Fruit fly (Drosophila melanogaster) whole organism, embryonic: ENCODE results near the gene Nlg2.

ENCODE experiments used
- Atf3 ChIP-seq: fragments of 200-800 bp; sonication (Bioruptor generic); optimal IDR thresholded peaks from 3 replicates; lab custom pipeline; 2016; ENCODE audit warnings: missing biosample characterization, missing genetic modification characterization
- CG1024 ChIP-seq: fragments of 200-800 bp; sonication (Bioruptor generic); IDR thresholded peaks from 2 replicates; pipeline ENCODE4 v1.3.6; 2022; ENCODE audit warnings: missing biosample characterization, missing genetic modification characterization
- CG10267 ChIP-seq: fragments of 200-800 bp; sonication (Bioruptor generic); optimal IDR thresholded peaks from 2 replicates; lab custom pipeline; 2018; ENCODE audit warnings: missing biosample characterization, mild to moderate bottlenecking, missing genetic modification characterization, moderate library complexity
- CG10654 ChIP-seq: fragments of 200-800 bp; sonication (Bioruptor generic); optimal IDR thresholded peaks from 2 replicates; lab custom pipeline; 2016; ENCODE audit warnings: missing biosample characterization, missing genetic modification characterization
- CG11085 ChIP-seq: fragments of 200-800 bp; sonication (Bioruptor generic); IDR thresholded peaks from 2 replicates; pipeline ENCODE4 v1.3.6; 2022; ENCODE audit warnings: missing biosample characterization, missing genetic modification characterization
- CG11560 ChIP-seq: fragments of 200-800 bp; sonication (Bioruptor generic); IDR thresholded peaks from 3 replicates; pipeline ENCODE4 v1.3.6; 2022; ENCODE audit warnings: missing biosample characterization, missing genetic modification characterization
- CG12104 ChIP-seq: fragments of 200-800 bp; sonication (Bioruptor generic); optimal IDR thresholded peaks from 3 replicates; lab custom pipeline; 2016; ENCODE audit warnings: missing biosample characterization, missing genetic modification characterization
- CG12155 ChIP-seq: fragments of 200-800 bp; sonication (Bioruptor generic); optimal IDR thresholded peaks from 3 replicates; lab custom pipeline; 2016; ENCODE audit warnings: missing biosample characterization, missing genetic modification characterization
- CG12659 ChIP-seq: fragments of 200-800 bp; sonication (Bioruptor generic); optimal IDR thresholded peaks from 3 replicates; lab custom pipeline; 2017; ENCODE audit warnings: mild to moderate bottlenecking, missing biosample characterization, missing genetic modification reagents, missing genetic modification characterization
- CG13287 ChIP-seq: fragments of 200-800 bp; sonication (Bioruptor generic); IDR thresholded peaks from 2 replicates; pipeline ENCODE4 v1.3.6; 2022; ENCODE audit warnings: missing biosample characterization, missing genetic modification characterization; ENCODE audit not compliant: partially characterized antibody
- CG13775 ChIP-seq: fragments of 200-800 bp; sonication (Bioruptor generic); optimal IDR thresholded peaks from 3 replicates; lab custom pipeline; 2017; ENCODE audit warnings: missing biosample characterization, mild to moderate bottlenecking, missing genetic modification characterization
- CG15601 ChIP-seq: fragments of 200-800 bp; sonication (Bioruptor generic); optimal IDR thresholded peaks from 3 replicates; lab custom pipeline; 2019; ENCODE audit warnings: missing biosample characterization, mild to moderate bottlenecking, missing genetic modification characterization, moderate library complexity
- CG1602 ChIP-seq: fragments of 200-800 bp; sonication (Bioruptor generic); optimal IDR thresholded peaks from 3 replicates; lab custom pipeline; 2016; ENCODE audit warnings: missing biosample characterization, missing genetic modification characterization
- CG2712 ChIP-seq: fragments of 200-800 bp; optimal IDR thresholded peaks from 3 replicates; lab custom pipeline; 2019; ENCODE audit warnings: missing biosample characterization, mild to moderate bottlenecking, missing genetic modification characterization, moderate library complexity
- CG34422 ChIP-seq: fragments of 200-800 bp; sonication (Bioruptor generic); IDR thresholded peaks from 3 replicates; pipeline ENCODE4 v1.3.6; 2022; ENCODE audit warnings: missing biosample characterization, missing genetic modification characterization
- CG3847 ChIP-seq: fragments of 200-800 bp; sonication (Bioruptor generic); IDR thresholded peaks from 2 replicates; pipeline ENCODE4 v1.3.6; 2022; ENCODE audit warnings: missing biosample characterization, missing genetic modification characterization
- CG4360 ChIP-seq: fragments of 200-800 bp; sonication (Bioruptor generic); IDR thresholded peaks from 2 replicates; pipeline ENCODE4 v1.3.6; 2022; ENCODE audit warnings: missing biosample characterization, missing genetic modification characterization
- CG4707 ChIP-seq: fragments of 200-800 bp; sonication (Bioruptor generic); optimal IDR thresholded peaks from 2 replicates; lab custom pipeline; 2018; ENCODE audit warnings: missing biosample characterization, mild to moderate bottlenecking, missing genetic modification characterization, moderate library complexity
- CG5953 ChIP-seq: fragments of 200-800 bp; sonication (Bioruptor generic); IDR thresholded peaks from 2 replicates; pipeline ENCODE4 v1.3.6; 2022; ENCODE audit warnings: missing biosample characterization, missing genetic modification characterization
- CG6654 ChIP-seq: fragments of 200-800 bp; sonication (Bioruptor generic); optimal IDR thresholded peaks from 2 replicates; lab custom pipeline; 2017; ENCODE audit warnings: missing biosample characterization, mild to moderate bottlenecking, missing genetic modification characterization
- CG6791 ChIP-seq: fragments of 200-800 bp; sonication (Bioruptor generic); IDR thresholded peaks from 3 replicates; pipeline ENCODE4 v1.3.6; 2022; ENCODE audit warnings: missing biosample characterization, missing genetic modification characterization; ENCODE audit not compliant: partially characterized antibody
- CG9727 ChIP-seq: fragments of 200-800 bp; sonication (Bioruptor generic); optimal IDR thresholded peaks from 3 replicates; lab custom pipeline; 2017; ENCODE audit warnings: missing biosample characterization, mild to moderate bottlenecking, missing genetic modification characterization
- Dbx ChIP-seq: fragments of 200-800 bp; sonication (Bioruptor generic); IDR thresholded peaks from 3 replicates; pipeline ENCODE4 v1.3.6; 2022; ENCODE audit warnings: missing biosample characterization, missing genetic modification characterization
- Deaf1 ChIP-seq: fragments of 200-800 bp; optimal IDR thresholded peaks from 3 replicates; lab custom pipeline; 2019; ENCODE audit warnings: missing biosample characterization, mild to moderate bottlenecking, missing genetic modification characterization, moderate library complexity
- Dref ChIP-seq: fragments of 200-800 bp; sonication (Bioruptor generic); IDR thresholded peaks from 2 replicates; pipeline ENCODE4 v1.3.6; 2022; ENCODE audit warnings: missing biosample characterization, missing genetic modification characterization
- Elba2 ChIP-seq: fragments of 200-800 bp; sonication (Bioruptor generic); optimal IDR thresholded peaks from 3 replicates; lab custom pipeline; 2016; ENCODE audit warnings: missing biosample characterization, missing genetic modification characterization
- Ets97D ChIP-seq: fragments of 200-800 bp; sonication (Bioruptor generic); optimal IDR thresholded peaks from 3 replicates; lab custom pipeline; 2016; ENCODE audit warnings: missing biosample characterization, missing genetic modification characterization
- GATAe ChIP-seq: fragments of 200-800 bp; sonication (Bioruptor generic); conservative IDR thresholded peaks from 2 replicates; pipeline ENCODE4 v1.3.6; 2022; ENCODE audit warnings: missing biosample characterization, missing genetic modification characterization
- H15 ChIP-seq: fragments of 200-800 bp; sonication (Bioruptor generic); IDR thresholded peaks from 3 replicates; pipeline ENCODE4 v1.3.6; 2022; ENCODE audit warnings: missing biosample characterization, missing genetic modification characterization
- Hey ChIP-seq: fragments of 200-800 bp; sonication (Bioruptor generic); optimal IDR thresholded peaks from 3 replicates; lab custom pipeline; 2018; ENCODE audit warnings: missing biosample characterization, mild to moderate bottlenecking, missing genetic modification characterization
- Hr3 ChIP-seq: fragments of 200-800 bp; sonication (Bioruptor generic); optimal IDR thresholded peaks from 3 replicates; lab custom pipeline; 2016; ENCODE audit warnings: missing biosample characterization, missing genetic modification characterization
- Kr ChIP-seq: fragments of 200-800 bp; sonication (Bioruptor generic); optimal IDR thresholded peaks from 2 replicates; lab custom pipeline; 2017; ENCODE audit warnings: missing biosample characterization, mild to moderate bottlenecking, missing genetic modification characterization
- Poxn ChIP-seq: fragments of 200-800 bp; sonication (Bioruptor generic); IDR thresholded peaks from 2 replicates; pipeline ENCODE4 v1.3.6; 2022; ENCODE audit warnings: missing biosample characterization, missing genetic modification characterization
- Stat92E ChIP-seq, 3 experiments: fragments of >200 bp in 2 of 3; fragments of 200-800 bp in 1 of 3; sonication (Bioruptor generic) in 1 of 3; optimal IDR thresholded peaks; 2 replicates each; lab custom pipeline; 2017 to 2019; ENCODE audit warnings: missing biosample characterization in 3 of 3, missing genetic modification characterization in 3 of 3, mild to moderate bottlenecking in 1 of 3, moderate library complexity in 1 of 3
- Trl ChIP-seq, 3 experiments: fragments of >200 bp in 2 of 3; fragments of 200-800 bp in 1 of 3; sonication (Bioruptor generic) in 1 of 3; optimal IDR thresholded peaks; 2 replicates in 1 of 3; 3 replicates in 2 of 3; lab custom pipeline; 2016 to 2017; ENCODE audit warnings: missing biosample characterization in 1 of 3, missing genetic modification characterization in 1 of 3
- ab ChIP-seq: fragments of 200-800 bp; sonication (Bioruptor generic); optimal IDR thresholded peaks from 2 replicates; lab custom pipeline; 2016; ENCODE audit warnings: missing biosample characterization, missing genetic modification characterization
- aop ChIP-seq: fragments of 200-800 bp; sonication (Bioruptor generic); IDR thresholded peaks from 2 replicates; pipeline ENCODE4 v1.3.6; 2022; ENCODE audit warnings: missing biosample characterization, missing genetic modification characterization
- cwo ChIP-seq: fragments of 200-800 bp; sonication (Bioruptor generic); optimal IDR thresholded peaks from 3 replicates; lab custom pipeline; 2017; ENCODE audit warnings: missing biosample characterization, missing genetic modification characterization, mild to moderate bottlenecking, moderate library complexity, missing genetic modification reagents
- dati ChIP-seq: fragments of 200-800 bp; sonication (Bioruptor generic); IDR thresholded peaks from 2 replicates; pipeline ENCODE4 v1.3.6; 2022; ENCODE audit warnings: missing biosample characterization, missing genetic modification characterization
- fru ChIP-seq: fragments of >200 bp; optimal IDR thresholded peaks from 2 replicates; lab custom pipeline; 2017
- ftz-f1 ChIP-seq: fragments of 200-800 bp; sonication (Bioruptor generic); optimal IDR thresholded peaks from 2 replicates; lab custom pipeline; 2016; ENCODE audit warnings: missing biosample characterization, missing genetic modification characterization
- hb ChIP-seq: fragments of 200-800 bp; sonication (Bioruptor generic); IDR thresholded peaks from 3 replicates; pipeline ENCODE4 v1.3.6; 2022; ENCODE audit warnings: missing biosample characterization, missing genetic modification characterization; ENCODE audit not compliant: partially characterized antibody
- p53 ChIP-seq: fragments of 200-800 bp; sonication (Bioruptor generic); optimal IDR thresholded peaks from 2 replicates; lab custom pipeline; 2016; ENCODE audit warnings: missing biosample characterization, missing genetic modification characterization
- pzg ChIP-seq: fragments of 200-800 bp; sonication (Bioruptor generic); optimal IDR thresholded peaks from 3 replicates; lab custom pipeline; 2018; ENCODE audit warnings: missing biosample characterization, mild to moderate bottlenecking, missing genetic modification characterization, moderate library complexity
- repo ChIP-seq: fragments of 200-800 bp; sonication (Bioruptor generic); optimal IDR thresholded peaks from 2 replicates; lab custom pipeline; 2016; ENCODE audit warnings: missing biosample characterization, missing genetic modification characterization
- sc ChIP-seq, 3 experiments: fragments of >200 bp in 2 of 3; fragments of 200-800 bp in 1 of 3; sonication (Bioruptor generic) in 1 of 3; optimal IDR thresholded peaks; 2 replicates in 2 of 3; 3 replicates in 1 of 3; lab custom pipeline; 2017; ENCODE audit warnings: mild to moderate bottlenecking in 1 of 3, missing biosample characterization in 1 of 3, missing genetic modification characterization in 1 of 3, missing genetic modification reagents in 1 of 3
- sens-2 ChIP-seq: fragments of 200-800 bp; sonication (Bioruptor generic); IDR thresholded peaks from 2 replicates; pipeline ENCODE4 v1.3.6; 2022; ENCODE audit warnings: missing biosample characterization, missing genetic modification characterization
- sim ChIP-seq: fragments of 200-800 bp; sonication (Bioruptor generic); IDR thresholded peaks from 2 replicates; pipeline ENCODE4 v1.3.6; 2022; ENCODE audit warnings: missing biosample characterization, missing genetic modification characterization
- sisA ChIP-seq: fragments of 200-800 bp; sonication (Bioruptor generic); IDR thresholded peaks from 2 replicates; pipeline ENCODE4 v1.3.6; 2022; ENCODE audit warnings: missing biosample characterization, missing genetic modification characterization
- slbo ChIP-seq: fragments of 200-800 bp; sonication (Bioruptor generic); IDR thresholded peaks from 2 replicates; pipeline ENCODE4 v1.3.6; 2022; ENCODE audit warnings: missing biosample characterization, missing genetic modification characterization
- wek ChIP-seq: fragments of 200-800 bp; sonication (Bioruptor generic); optimal IDR thresholded peaks from 3 replicates; lab custom pipeline; 2018; ENCODE audit warnings: missing biosample characterization, mild to moderate bottlenecking, missing genetic modification characterization, moderate library complexity

The Nlg2 gene

dm6 chr2L:6830264-6830729, 44.4 kb upstream of the Nlg2 start (continued):
- TF ChIP-seq slbo (GFP tag; lab: Robert Waterston, UW) (no peak; the same call in 1 of the 2 replicates), CG3847 (GFP tag; lab: Robert Waterston, UW) (no peak), Ets97D (GFP tag; lab: Kevin White, UChicago) (no peak), CG5953 (GFP tag; lab: Robert Waterston, UW) (no peak), CG6791 (GFP tag; lab: Robert Waterston, UW) (no peak), Dref (GFP tag; lab: Robert Waterston, UW) (no peak), Elba2 (GFP tag; lab: Kevin White, UChicago) (no peak), hb (GFP tag; lab: Robert Waterston, UW) (no peak), CG13775 (GFP tag; lab: Kevin White, UChicago) (peak; percentile 62), CG2712 (tag; lab: Kevin White, UChicago) (peak; percentile 83), CG10267 (tag; lab: Kevin White, UChicago) (peak; percentile 79), CG4360 (no peak), sc (optimal IDR thresholded peaks at IDR 0.05; lab: Kevin White, UChicago) (no peak), sc (GFP tag; optimal IDR thresholded peaks at IDR 0.05; lab: Kevin White, UChicago) (peak; percentile 58), Trl (optimal IDR thresholded peaks at IDR 0.05; lab: Kevin White, UChicago) (no peak), Trl (GFP tag; optimal IDR thresholded peaks at IDR 0.05; lab: Kevin White, UChicago) (peak; percentile 11), wek (GFP tag; lab: Kevin White, UChicago) (no peak), CG15601 (peak; percentile 49), CG12659 (GFP tag; lab: Kevin White, UChicago) (peak; percentile 47), ftz-f1 (GFP tag; lab: Kevin White, UChicago) (no peak), Atf3 (no peak), CG1024 (GFP tag; lab: Robert Waterston, UW) (no peak), repo (no peak), CG6654 (GFP tag; lab: Kevin White, UChicago) (no peak), CG10654 (GFP tag; lab: Kevin White, UChicago) (no peak), fru (no peak), p53 (GFP tag; lab: Kevin White, UChicago) (no peak), sisA (no peak), Deaf1 (tag; lab: Kevin White, UChicago) (peak; percentile 34), GATAe (no peak), ab (GFP tag; lab: Kevin White, UChicago) (no peak), CG4707 (GFP tag; lab: Kevin White, UChicago) (no peak), CG12155 (GFP tag; lab: Kevin White, UChicago) (peak; percentile 24), sens-2 (peak; percentile 37; the same call in 1 of the 2 replicates), CG13287 (no peak), CG34422 (no peak), pzg (no peak), aop (GFP tag; lab: Robert Waterston, UW) (no peak), CG11085 (GFP tag; lab: Robert Waterston, UW) (no peak), Kr (GFP tag; lab: Kevin White, UChicago) (no peak), CG11560 (no peak), CG9727 (peak; percentile 89), CG12104 (GFP tag; lab: Kevin White, UChicago) (peak; percentile 31), cwo (peak; percentile 35), Dbx (GFP tag; lab: Robert Waterston, UW) (no peak), CG1602 (peak; percentile 50), Hr3 (GFP tag; lab: Kevin White, UChicago) (no peak), sim (no peak), H15 (GFP tag; lab: Robert Waterston, UW) (no peak), Hey (tag; lab: Kevin White, UChicago) (no peak), Stat92E (GFP tag; optimal IDR thresholded peaks at IDR 0.05; lab: Kevin White, UChicago) (no peak), dati (GFP tag; lab: Robert Waterston, UW) (no peak), Poxn (GFP tag; lab: Robert Waterston, UW) (no peak)
